Worm (Caenorhabditis elegans) whole organism, L4/young adult: ENCODE measurements around the gene C37E2.2.

ENCODE experiments used
- W03F9.2 ChIP-seq: fragments of 150-350 bp; optimal IDR thresholded peaks from 2 replicates; lab custom pipeline; 2014; ENCODE audit warnings: missing biosample characterization, missing genetic modification characterization
- dao-5 ChIP-seq: sonication (generic microtip); optimal IDR thresholded peaks from 2 replicates; lab custom pipeline; 2016; ENCODE audit warnings: missing genotype, missing genetic modification characterization, moderate library complexity, missing compliant biosample characterization
- him-1 ChIP-seq: sonication (generic microtip); optimal IDR thresholded peaks from 2 replicates; lab custom pipeline; 2016; ENCODE audit warnings: missing genotype, missing genetic modification reagents, missing genetic modification characterization, missing compliant biosample characterization

Gene C37E2.2

ce11 chrX:14175740-14176139 lies at the start of gene C37E2.2:
TSS of gene C37E2.2 (plus strand) at chrX:14176040.
- TF ChIP-seq dao-5 (tag; lab: Kevin White, UChicago), result no peak
- no peak for TF ChIP-seq him-1 (tag; lab: Kevin White, UChicago)
- TF ChIP-seq W03F9.2, result no peak

- no peak for TF ChIP-seq him-1 (tag; lab: Kevin White, UChicago)
- TF ChIP-seq W03F9.2, result no peak
- no peak for TF ChIP-seq dao-5 (tag; lab: Kevin White, UChicago)
Measured at ce11 chrX:14127291-14127922, 48.4 kb upstream of the C37E2.2 start, which contains the start of gene F28H6.4. TSS of gene F28H6.4 (plus strand) at chrX:14127872.

- no peak for TF ChIP-seq dao-5 (tag; lab: Kevin White, UChicago)
Measured at ce11 chrX:14131476-14131875, 44.4 kb upstream of the C37E2.2 start.

- no peak for TF ChIP-seq W03F9.2
- no peak for TF ChIP-seq dao-5 (tag; lab: Kevin White, UChicago)
- TF ChIP-seq him-1 (tag; lab: Kevin White, UChicago), result no peak
Measured at ce11 chrX:14132677-14133076, 43.2 kb upstream of the C37E2.2 start.

- TF ChIP-seq W03F9.2 (no peak), dao-5 (tag; lab: Kevin White, UChicago) (no peak), him-1 (tag; lab: Kevin White, UChicago) (no peak)
Measured at ce11 chrX:14134244-14134643, 41.6 kb upstream of the C37E2.2 start, which contains the start of gene F28H6.8. TSS of gene F28H6.8 (minus strand) at chrX:14134344.

ce11 chrX:14134883-14135282 lies 41.0 kb upstream of the C37E2.2 start:
- TF ChIP-seq him-1 (tag; lab: Kevin White, UChicago) (no peak), W03F9.2 (peak; percentile 23)

- TF ChIP-seq dao-5 (tag; lab: Kevin White, UChicago), result no peak
- TF ChIP-seq W03F9.2, result no peak
- TF ChIP-seq him-1 (tag; lab: Kevin White, UChicago), result no peak
Measured at ce11 chrX:14140040-14140439, 35.8 kb upstream of the C37E2.2 start, which contains the start of gene nkat-1. TSS of gene nkat-1 (minus strand) at chrX:14140140.

- TF ChIP-seq dao-5 (tag; lab: Kevin White, UChicago) (no peak), W03F9.2 (no peak), him-1 (tag; lab: Kevin White, UChicago) (no peak)
Measured at ce11 chrX:14141344-14141841, 34.4 kb upstream of the C37E2.2 start.

ce11 chrX:14141896-14142392 lies 33.9 kb upstream of the C37E2.2 start, which contains the start of gene ceh-89:
TSS of gene ceh-89 (plus strand) at chrX:14141946.
- TF ChIP-seq him-1 (tag; lab: Kevin White, UChicago) (no peak), W03F9.2 (no peak), dao-5 (tag; lab: Kevin White, UChicago) (no peak)

- TF ChIP-seq dao-5 (tag; lab: Kevin White, UChicago), result no peak
- no peak for TF ChIP-seq him-1 (tag; lab: Kevin White, UChicago)
- TF ChIP-seq W03F9.2, result no peak
Measured at ce11 chrX:14145634-14146033, 30.2 kb upstream of the C37E2.2 start.

- TF ChIP-seq him-1 (tag; lab: Kevin White, UChicago) (peak; percentile 30), dao-5 (tag; lab: Kevin White, UChicago) (no peak), W03F9.2 (peak; percentile 77)
Measured at ce11 chrX:14146740-14147140, 29.1 kb upstream of the C37E2.2 start.

ce11 chrX:14147400-14147799 lies 28.4 kb upstream of the C37E2.2 start, which contains the start of gene akt-2:
TSS of gene akt-2 (plus strand) at chrX:14147700.
- TF ChIP-seq W03F9.2 (no peak), dao-5 (tag; lab: Kevin White, UChicago) (no peak), him-1 (tag; lab: Kevin White, UChicago) (no peak)

- TF ChIP-seq dao-5 (tag; lab: Kevin White, UChicago), result no peak
- no peak for TF ChIP-seq him-1 (tag; lab: Kevin White, UChicago)
- TF ChIP-seq W03F9.2, result no peak
Measured at ce11 chrX:14152644-14153043, 23.2 kb upstream of the C37E2.2 start.

ce11 chrX:14156913-14157312 lies 18.9 kb upstream of the C37E2.2 start, which contains the start of gene ceh-90:
TSS of gene ceh-90 (minus strand) at chrX:14157013.
- TF ChIP-seq him-1 (tag; lab: Kevin White, UChicago), result no peak
- TF ChIP-seq dao-5 (tag; lab: Kevin White, UChicago), result no peak
- TF ChIP-seq W03F9.2, result no peak
